Fruit fly (Drosophila melanogaster) whole organism, embryonic: ENCODE measurements around the gene Oatp30B.

Source experiments
- Bgb ChIP-seq: fragments of 200-800 bp; sonication (Bioruptor generic); IDR thresholded peaks from 2 replicates; pipeline ENCODE4 v1.3.6; 2022; ENCODE audit warnings: missing biosample characterization, missing genetic modification characterization; ENCODE audit not compliant: partially characterized antibody
- BtbVII ChIP-seq: fragments of 200-800 bp; sonication (Bioruptor generic); optimal IDR thresholded peaks from 3 replicates; lab custom pipeline; 2017; ENCODE audit warnings: missing biosample characterization, mild to moderate bottlenecking, missing genetic modification characterization
- C15 ChIP-seq: fragments of 200-800 bp; sonication (Bioruptor generic); IDR thresholded peaks from 3 replicates; pipeline ENCODE4 v1.3.6; 2022; ENCODE audit warnings: missing biosample characterization, missing genetic modification characterization
- CG10979 ChIP-seq: fragments of 200-800 bp; sonication (Bioruptor generic); optimal IDR thresholded peaks from 2 replicates; lab custom pipeline; 2018; ENCODE audit warnings: missing biosample characterization, mild to moderate bottlenecking, missing genetic modification characterization, moderate library complexity
- CG12071 ChIP-seq: fragments of 200-800 bp; sonication (Bioruptor generic); optimal IDR thresholded peaks from 3 replicates; lab custom pipeline; 2018; ENCODE audit warnings: missing biosample characterization, mild to moderate bottlenecking, missing genetic modification characterization
- CG12299 ChIP-seq: fragments of 200-800 bp; sonication (Bioruptor generic); optimal IDR thresholded peaks from 2 replicates; lab custom pipeline; 2018; ENCODE audit warnings: missing biosample characterization, mild to moderate bottlenecking, missing genetic modification characterization
- CG12391 ChIP-seq: fragments of 200-800 bp; sonication (Bioruptor generic); optimal IDR thresholded peaks from 3 replicates; lab custom pipeline; 2018; ENCODE audit warnings: missing biosample characterization, mild to moderate bottlenecking, missing genetic modification characterization, moderate library complexity
- CG13123 ChIP-seq: fragments of 200-800 bp; sonication (Bioruptor generic); optimal IDR thresholded peaks from 2 replicates; lab custom pipeline; 2016; ENCODE audit warnings: missing biosample characterization, missing genetic modification characterization
- CG14710 ChIP-seq: fragments of 200-800 bp; sonication (Bioruptor generic); optimal IDR thresholded peaks from 3 replicates; lab custom pipeline; 2019; ENCODE audit warnings: missing biosample characterization, mild to moderate bottlenecking, missing genetic modification characterization, moderate library complexity
- CG16779 ChIP-seq: fragments of 200-800 bp; sonication (Bioruptor generic); IDR thresholded peaks from 2 replicates; pipeline ENCODE4 v1.3.6; 2022; ENCODE audit warnings: missing biosample characterization, missing genetic modification characterization
- CG16813 ChIP-seq: fragments of 200-800 bp; sonication (Bioruptor generic); IDR thresholded peaks from 3 replicates; pipeline ENCODE4 v1.3.6; 2022; ENCODE audit warnings: missing biosample characterization, missing genetic modification characterization; ENCODE audit not compliant: partially characterized antibody
- CG17186 ChIP-seq: fragments of 200-800 bp; sonication (Bioruptor generic); optimal IDR thresholded peaks from 3 replicates; lab custom pipeline; 2017; ENCODE audit warnings: missing biosample characterization, missing genetic modification reagents, missing genetic modification characterization
- CG17568 ChIP-seq: fragments of 200-800 bp; sonication (Bioruptor generic); optimal IDR thresholded peaks from 2 replicates; lab custom pipeline; 2018; ENCODE audit warnings: missing biosample characterization, mild to moderate bottlenecking, missing genetic modification characterization, moderate library complexity
- CG18619 ChIP-seq: fragments of 200-800 bp; sonication (Bioruptor generic); optimal IDR thresholded peaks from 3 replicates; lab custom pipeline; 2017; ENCODE audit warnings: missing biosample characterization, mild to moderate bottlenecking, missing genetic modification characterization
- CG31224 ChIP-seq: fragments of 200-800 bp; sonication (Bioruptor generic); IDR thresholded peaks from 2 replicates; pipeline ENCODE4 v1.3.6; 2022; ENCODE audit warnings: missing biosample characterization, missing genetic modification characterization
- CG4360 ChIP-seq: fragments of 200-800 bp; sonication (Bioruptor generic); IDR thresholded peaks from 2 replicates; pipeline ENCODE4 v1.3.6; 2022; ENCODE audit warnings: missing biosample characterization, missing genetic modification characterization
- CG5953 ChIP-seq: fragments of 200-800 bp; sonication (Bioruptor generic); IDR thresholded peaks from 2 replicates; pipeline ENCODE4 v1.3.6; 2022; ENCODE audit warnings: missing biosample characterization, missing genetic modification characterization
- CG6854 ChIP-seq: fragments of 200-800 bp; sonication (Bioruptor generic); optimal IDR thresholded peaks from 3 replicates; lab custom pipeline; 2017; ENCODE audit warnings: missing biosample characterization, mild to moderate bottlenecking, missing genetic modification characterization
- CG9932 ChIP-seq: fragments of 200-800 bp; sonication (Bioruptor generic); IDR thresholded peaks from 2 replicates; pipeline ENCODE4 v1.3.6; 2022; ENCODE audit warnings: missing biosample characterization, missing genetic modification characterization
- Dbx ChIP-seq: fragments of 200-800 bp; sonication (Bioruptor generic); IDR thresholded peaks from 3 replicates; pipeline ENCODE4 v1.3.6; 2022; ENCODE audit warnings: missing biosample characterization, missing genetic modification characterization
- Deaf1 ChIP-seq: fragments of 200-800 bp; optimal IDR thresholded peaks from 3 replicates; lab custom pipeline; 2019; ENCODE audit warnings: missing biosample characterization, mild to moderate bottlenecking, missing genetic modification characterization, moderate library complexity
- Dip2 ChIP-seq: fragments of 200-800 bp; sonication (Bioruptor generic); IDR thresholded peaks from 2 replicates; pipeline ENCODE4 v1.3.6; 2022; ENCODE audit warnings: missing biosample characterization, missing genetic modification characterization
- Mad ChIP-seq: fragments of 200-800 bp; sonication (Bioruptor generic); optimal IDR thresholded peaks from 2 replicates; lab custom pipeline; 2016; ENCODE audit warnings: missing biosample characterization, missing genetic modification characterization
- Med ChIP-seq: fragments of 200-800 bp; sonication (Bioruptor generic); peaks from one replicate; lab custom pipeline; 2016; ENCODE audit warnings: missing biosample characterization, missing genetic modification characterization, mild to moderate bottlenecking, inconsistent platforms, moderate library complexity
- Ravus ChIP-seq: fragments of 200-800 bp; sonication (Bioruptor generic); IDR thresholded peaks from 2 replicates; pipeline ENCODE4 v1.3.6; 2022; ENCODE audit warnings: missing biosample characterization, missing genetic modification characterization
- Sin3A ChIP-seq: fragments of >200 bp; optimal IDR thresholded peaks from 2 replicates; lab custom pipeline; 2018
- Six4 ChIP-seq: fragments of 200-800 bp; sonication (Bioruptor generic); optimal IDR thresholded peaks from 2 replicates; lab custom pipeline; 2016; ENCODE audit warnings: missing biosample characterization, missing genetic modification characterization
- Sox102F ChIP-seq: fragments of 200-800 bp; sonication (Bioruptor generic); optimal IDR thresholded peaks from 2 replicates; lab custom pipeline; 2018; ENCODE audit warnings: missing biosample characterization, mild to moderate bottlenecking, missing genetic modification characterization, moderate library complexity
- ac ChIP-seq: fragments of 200-800 bp; sonication (Bioruptor generic); optimal IDR thresholded peaks from 3 replicates; lab custom pipeline; 2017; ENCODE audit warnings: missing biosample characterization, mild to moderate bottlenecking, missing genetic modification characterization
- chinmo ChIP-seq: fragments of 200-800 bp; sonication (Bioruptor generic); IDR thresholded peaks from 4 replicates; pipeline ENCODE4 v1.3.6; 2022; ENCODE audit warnings: missing biosample characterization, missing genetic modification characterization; ENCODE audit not compliant: partially characterized antibody
- da ChIP-seq: fragments of 200-800 bp; sonication (Bioruptor generic); optimal IDR thresholded peaks from 2 replicates; lab custom pipeline; 2016; ENCODE audit warnings: missing biosample characterization, missing genetic modification characterization
- disco-r ChIP-seq: fragments of 200-800 bp; sonication (Bioruptor generic); optimal IDR thresholded peaks from 2 replicates; lab custom pipeline; 2016; ENCODE audit warnings: missing biosample characterization, missing genetic modification characterization
- fd96Cb ChIP-seq: fragments of 200-800 bp; sonication (Bioruptor generic); optimal IDR thresholded peaks from 2 replicates; lab custom pipeline; 2018; ENCODE audit warnings: missing biosample characterization, mild to moderate bottlenecking, missing genetic modification characterization, moderate library complexity
- ken ChIP-seq: fragments of 200-800 bp; sonication (Bioruptor generic); IDR thresholded peaks from 3 replicates; pipeline ENCODE4 v1.3.6; 2022; ENCODE audit warnings: missing biosample characterization, missing genetic modification characterization
- onecut ChIP-seq: fragments of 200-800 bp; sonication (Bioruptor generic); IDR thresholded peaks from 2 replicates; pipeline ENCODE4 v1.3.6; 2022; ENCODE audit warnings: missing biosample characterization, missing genetic modification characterization
- pb ChIP-seq: fragments of 200-800 bp; sonication (Bioruptor generic); optimal IDR thresholded peaks from 3 replicates; lab custom pipeline; 2016; ENCODE audit warnings: missing biosample characterization, missing genetic modification characterization
- sd ChIP-seq: fragments of 200-800 bp; sonication (Bioruptor generic); optimal IDR thresholded peaks from 3 replicates; lab custom pipeline; 2018; ENCODE audit warnings: missing biosample characterization, mild to moderate bottlenecking, missing genetic modification characterization, moderate library complexity
- shn ChIP-seq: fragments of 200-800 bp; sonication (Bioruptor generic); optimal IDR thresholded peaks from 3 replicates; lab custom pipeline; 2016; ENCODE audit warnings: missing biosample characterization, missing genetic modification characterization
- twi ChIP-seq: fragments of 200-800 bp; optimal IDR thresholded peaks from 2 replicates; lab custom pipeline; 2019; ENCODE audit warnings: missing biosample characterization, mild to moderate bottlenecking, missing genetic modification characterization, moderate library complexity
- unpg ChIP-seq: fragments of 200-800 bp; sonication (Bioruptor generic); optimal IDR thresholded peaks from 3 replicates; lab custom pipeline; 2018; ENCODE audit warnings: missing biosample characterization, mild to moderate bottlenecking, missing genetic modification characterization, moderate library complexity
- usp ChIP-seq: fragments of >200 bp; optimal IDR thresholded peaks from 2 replicates; lab custom pipeline; 2017; ENCODE audit warnings: missing biosample characterization, missing genetic modification characterization
- zen ChIP-seq: fragments of 200-800 bp; sonication (Bioruptor generic); optimal IDR thresholded peaks from 3 replicates; lab custom pipeline; 2018; ENCODE audit warnings: missing biosample characterization, mild to moderate bottlenecking, missing genetic modification characterization, moderate library complexity

Oatp30B gene

dm6 chr2L:9566656-9567055, 45.6 kb downstream of the Oatp30B start, which contains the start of gene jp:
Gene jp, minus strand, starts transcription at chr2L:9566750.
- TF ChIP-seq Six4 (GFP tag; lab: Kevin White, UChicago) (no peak), Mad (no peak), disco-r (GFP tag; lab: Kevin White, UChicago) (no peak), shn (no peak), unpg (GFP tag; lab: Kevin White, UChicago) (no peak), CG16779 (GFP tag; lab: Robert Waterston, UW) (no peak), CG4360 (GFP tag; lab: Robert Waterston, UW) (no peak), CG14710 (tag; lab: Kevin White, UChicago) (no peak), usp (GFP tag; lab: Kevin White, UChicago) (no peak), CG9932 (GFP tag; lab: Robert Waterston, UW) (0 out of 2 replicates have a peak, but pooled peaks have one; percentile 9), CG13123 (GFP tag; lab: Kevin White, UChicago) (no peak), CG31224 (GFP tag; lab: Robert Waterston, UW) (no peak), CG12299 (tag; lab: Kevin White, UChicago) (no peak), onecut (GFP tag; lab: Robert Waterston, UW) (peak; percentile 43), zen (tag; lab: Kevin White, UChicago) (no peak), CG10979 (tag; lab: Kevin White, UChicago) (no peak), CG16813 (GFP tag; lab: Robert Waterston, UW) (0 out of 3 replicates have a peak, but pooled peaks have one; percentile 25), Sin3A (lab: Kevin White, UChicago) (no peak), ac (GFP tag; lab: Kevin White, UChicago) (no peak), Dbx (no peak), CG6854 (GFP tag; lab: Kevin White, UChicago) (peak; percentile 3), Dip2 (GFP tag; lab: Robert Waterston, UW) (no peak), ken (GFP tag; lab: Robert Waterston, UW) (no peak), C15 (no peak), Sox102F (no peak), CG18619 (no peak), CG17186 (GFP tag; lab: Kevin White, UChicago) (no peak), CG17568 (GFP tag; lab: Kevin White, UChicago) (no peak), BtbVII (GFP tag; lab: Kevin White, UChicago) (no peak), CG5953 (0 out of 2 replicates have a peak, but pooled peaks have one; percentile 23), da (no peak), CG12391 (tag; lab: Kevin White, UChicago) (no peak), CG12071 (GFP tag; lab: Kevin White, UChicago) (no peak), sd (tag; lab: Kevin White, UChicago) (no peak), pb (no peak), fd96Cb (tag; lab: Kevin White, UChicago) (no peak), Ravus (GFP tag; lab: Robert Waterston, UW) (no peak), Med (peak; percentile 68), Bgb (GFP tag; lab: Robert Waterston, UW) (0 out of 2 replicates have a peak, but pooled peaks have one; percentile 28), Deaf1 (tag; lab: Kevin White, UChicago) (peak; percentile 96), twi (tag; lab: Kevin White, UChicago) (no peak), chinmo (peak; percentile 72; the same call in 1 of the 4 replicates)
